Fruit fly (Drosophila melanogaster): ENCODE measurements around the gene CG7548.

The CG7548 gene

DNA sequence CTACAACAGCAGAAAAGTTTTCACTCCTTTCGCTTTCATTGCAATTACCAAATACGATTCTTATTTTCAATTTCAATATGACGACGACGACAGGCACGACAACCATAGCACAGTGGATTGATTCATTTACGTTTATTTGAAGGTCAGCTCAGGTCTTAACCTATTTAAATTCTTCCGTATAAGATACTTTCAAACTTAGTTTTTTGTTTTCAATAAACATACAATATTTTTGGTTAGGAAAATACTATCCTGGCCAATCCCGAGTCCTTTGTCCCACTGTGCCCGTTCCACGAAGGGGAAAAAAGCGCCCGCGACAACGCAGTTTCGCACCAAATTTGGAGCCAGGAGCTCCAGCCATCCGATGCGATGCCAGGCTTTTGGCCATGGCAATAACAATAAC, 44.2 kb upstream of the CG7548 start (continued):
- TF ChIP-seq CG8632 (GFP tag; optimal IDR thresholded peaks at IDR 0.05) (peak; percentile 16), Lpt (GFP tag; optimal IDR thresholded peaks at IDR 0.05) (peak; percentile 32), Ets21C (GFP tag; optimal IDR thresholded peaks at IDR 0.05) (no peak), CG6808 (GFP tag; optimal IDR thresholded peaks at IDR 0.05) (no peak), CG10669 (GFP tag; optimal IDR thresholded peaks at IDR 0.05) (no peak), CG10631 (GFP tag; optimal IDR thresholded peaks at IDR 0.05) (no peak), Hr38 (GFP tag; optimal IDR thresholded peaks at IDR 0.05) (no peak), CG3919 (GFP tag; optimal IDR thresholded peaks at IDR 0.05) (peak; percentile 51), CG34406 (GFP tag; optimal IDR thresholded peaks at IDR 0.05) (peak; percentile 32), svp (GFP tag) (peak; percentile 72), CG1621 (tag; optimal IDR thresholded peaks at IDR 0.05) (no peak), dsx (GFP tag; optimal IDR thresholded peaks at IDR 0.05; ENCODE audit: poor library complexity, severe bottlenecking) (no peak), cyc (GFP tag; optimal IDR thresholded peaks at IDR 0.05) (no peak), salr (GFP tag; optimal IDR thresholded peaks at IDR 0.05) (no peak), net (GFP tag; optimal IDR thresholded peaks at IDR 0.05) (peak; percentile 36), Smox (GFP tag; optimal IDR thresholded peaks at IDR 0.05) (no peak), CG4318 (GFP tag; optimal IDR thresholded peaks at IDR 0.05) (peak; percentile 6), Met (GFP tag; optimal IDR thresholded peaks at IDR 0.05) (no peak), CG6276 (GFP tag; optimal IDR thresholded peaks at IDR 0.05) (peak; percentile 41), Ets96B (tag; optimal IDR thresholded peaks at IDR 0.05) (no peak), ss (GFP tag; optimal IDR thresholded peaks at IDR 0.05) (no peak), CG11762 (GFP tag; optimal IDR thresholded peaks at IDR 0.05; ENCODE audit: insufficient read depth) (peak; percentile 12)

DNA sequence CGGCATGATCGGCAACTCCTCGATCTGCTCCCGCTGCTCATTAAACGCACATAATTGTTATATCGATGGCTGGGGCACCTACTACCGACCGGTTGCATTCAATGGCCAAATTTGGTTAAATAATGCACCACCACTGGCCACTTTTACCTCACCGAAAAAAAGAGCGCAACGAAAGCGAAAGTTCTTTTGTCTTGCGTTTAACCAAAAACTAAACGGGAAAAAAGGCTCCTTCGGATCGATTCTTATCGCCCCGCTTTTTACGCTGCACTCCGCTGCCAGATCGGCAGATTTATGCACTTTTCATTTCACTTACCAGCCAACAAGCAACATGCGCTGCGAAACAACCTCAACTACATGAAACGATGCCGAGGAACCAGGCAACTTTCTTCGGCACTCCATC, 39.5 kb upstream of the CG7548 start:
- peak; percentile 93 for TF ChIP-seq Blimp-1 (GFP tag; optimal IDR thresholded peaks at IDR 0.05)
- TF ChIP-seq dac (GFP tag; optimal IDR thresholded peaks at IDR 0.05), result no peak
- TF ChIP-seq CG3032 (tag; optimal IDR thresholded peaks at IDR 0.05), result no peak
- no peak for TF ChIP-seq CG7368 (GFP tag; optimal IDR thresholded peaks at IDR 0.05)
- TF ChIP-seq CG9139 (GFP tag; optimal IDR thresholded peaks at IDR 0.05), result no peak
- no peak for TF ChIP-seq CG11762 (GFP tag; optimal IDR thresholded peaks at IDR 0.05; ENCODE audit: insufficient read depth)
- TF ChIP-seq Sox14 (GFP tag; optimal IDR thresholded peaks at IDR 0.05), result no peak
- no peak for TF ChIP-seq Eip93F (GFP tag; optimal IDR thresholded peaks at IDR 0.05)
- TF ChIP-seq CG6808 (GFP tag; optimal IDR thresholded peaks at IDR 0.05), result no peak
- no peak for TF ChIP-seq fd85E (GFP tag; optimal IDR thresholded peaks at IDR 0.05)
- TF ChIP-seq Sox102F (GFP tag; optimal IDR thresholded peaks at IDR 0.05), result peak; percentile 30
- no peak for TF ChIP-seq CG8319 (GFP tag; optimal IDR thresholded peaks at IDR 0.05)
- TF ChIP-seq Sox15 (GFP tag; optimal IDR thresholded peaks at IDR 0.05), result no peak
- no peak for TF ChIP-seq cyc (GFP tag; optimal IDR thresholded peaks at IDR 0.05)
- no peak for TF ChIP-seq CG6854 (GFP tag; optimal IDR thresholded peaks at IDR 0.05)
- TF ChIP-seq CG8119 (GFP tag; IDR thresholded peaks at IDR 0.05), result no peak

dm6 chr3L:7544639-7545183, 38.7 kb upstream of the CG7548 start:
- TF ChIP-seq Hr4 (GFP tag; optimal IDR thresholded peaks at IDR 0.05) (peak; percentile 59), CG4318 (GFP tag; optimal IDR thresholded peaks at IDR 0.05) (no peak), CG6276 (GFP tag; optimal IDR thresholded peaks at IDR 0.05) (peak; percentile 14), Sox14 (GFP tag; optimal IDR thresholded peaks at IDR 0.05) (no peak), CG8119 (GFP tag; IDR thresholded peaks at IDR 0.05) (no peak), CG15336 (GFP tag; IDR thresholded peaks at IDR 0.05) (0 out of 2 replicates have a peak, but pooled peaks have one; percentile 25), CG32006 (GFP tag; optimal IDR thresholded peaks at IDR 0.05) (peak; percentile 61)

Data from whole organism, prepupa.